Fruit fly (Drosophila melanogaster) whole organism, embryonic: ENCODE results near the gene RpL14.

Source experiments
- CG10209 ChIP-seq: fragments of 200-800 bp; sonication (Bioruptor generic); optimal IDR thresholded peaks from 3 replicates; lab custom pipeline; 2017; ENCODE audit warnings: missing biosample characterization, mild to moderate bottlenecking, missing genetic modification characterization, missing genetic modification reagents
- CG1024 ChIP-seq: fragments of 200-800 bp; sonication (Bioruptor generic); IDR thresholded peaks from 2 replicates; pipeline ENCODE4 v1.3.6; 2022; ENCODE audit warnings: missing biosample characterization, missing genetic modification characterization
- CG11247 ChIP-seq: fragments of 200-800 bp; sonication (Bioruptor generic); IDR thresholded peaks from 2 replicates; pipeline ENCODE4 v1.3.6; 2022; ENCODE audit warnings: missing biosample characterization, missing genetic modification characterization
- CG13296 ChIP-seq: fragments of 200-800 bp; sonication (Bioruptor generic); optimal IDR thresholded peaks from 3 replicates; lab custom pipeline; 2018; ENCODE audit warnings: missing biosample characterization, mild to moderate bottlenecking, missing genetic modification characterization
- CG13775 ChIP-seq: fragments of 200-800 bp; sonication (Bioruptor generic); optimal IDR thresholded peaks from 3 replicates; lab custom pipeline; 2017; ENCODE audit warnings: missing biosample characterization, mild to moderate bottlenecking, missing genetic modification characterization
- CG14441 ChIP-seq: fragments of 200-800 bp; sonication (Bioruptor generic); IDR thresholded peaks from 2 replicates; pipeline ENCODE4 v1.3.6; 2022; ENCODE audit warnings: missing biosample characterization, missing genetic modification characterization
- CG14860 ChIP-seq: fragments of 200-800 bp; sonication (Bioruptor generic); IDR thresholded peaks from 3 replicates; pipeline ENCODE4 v1.3.6; 2022; ENCODE audit warnings: missing biosample characterization, missing genetic modification characterization; ENCODE audit not compliant: partially characterized antibody
- CG15514 ChIP-seq: fragments of 200-800 bp; sonication (Bioruptor generic); optimal IDR thresholded peaks from 3 replicates; lab custom pipeline; 2017; ENCODE audit warnings: missing biosample characterization, missing genetic modification characterization, mild to moderate bottlenecking, moderate library complexity, missing genetic modification reagents
- CG15601 ChIP-seq: fragments of 200-800 bp; sonication (Bioruptor generic); optimal IDR thresholded peaks from 3 replicates; lab custom pipeline; 2019; ENCODE audit warnings: missing biosample characterization, mild to moderate bottlenecking, missing genetic modification characterization, moderate library complexity
- CG15696 ChIP-seq: fragments of 200-800 bp; sonication (Bioruptor generic); optimal IDR thresholded peaks from 2 replicates; lab custom pipeline; 2019; ENCODE audit warnings: missing biosample characterization, mild to moderate bottlenecking, missing genetic modification characterization, moderate library complexity
- CG1792 ChIP-seq: fragments of 200-800 bp; sonication (Bioruptor generic); optimal IDR thresholded peaks from 2 replicates; lab custom pipeline; 2016; ENCODE audit warnings: missing biosample characterization, missing genetic modification characterization
- CG2116 ChIP-seq: fragments of 200-800 bp; sonication (Bioruptor generic); optimal IDR thresholded peaks from 3 replicates; lab custom pipeline; 2018; ENCODE audit warnings: missing biosample characterization, mild to moderate bottlenecking, missing genetic modification characterization
- CG2199 ChIP-seq: fragments of 200-800 bp; sonication (Bioruptor generic); IDR thresholded peaks from 3 replicates; pipeline ENCODE4 v1.3.6; 2022; ENCODE audit warnings: missing biosample characterization, missing genetic modification characterization
- CG2889 ChIP-seq: fragments of 200-800 bp; sonication (Bioruptor generic); IDR thresholded peaks from 3 replicates; pipeline ENCODE4 v1.3.6; 2022; ENCODE audit warnings: missing biosample characterization, missing genetic modification characterization
- CG31388 ChIP-seq: fragments of 200-800 bp; sonication (Bioruptor generic); optimal IDR thresholded peaks from 2 replicates; lab custom pipeline; 2016; ENCODE audit warnings: missing biosample characterization, missing genetic modification characterization
- CG31441 ChIP-seq: fragments of 200-800 bp; sonication (Bioruptor generic); IDR thresholded peaks from 2 replicates; pipeline ENCODE4 v1.3.6; 2022; ENCODE audit warnings: missing biosample characterization, missing genetic modification characterization
- CG3838 ChIP-seq: fragments of 200-800 bp; sonication (Bioruptor generic); optimal IDR thresholded peaks from 3 replicates; lab custom pipeline; 2016; ENCODE audit warnings: missing biosample characterization, missing genetic modification characterization
- CG3847 ChIP-seq: fragments of 200-800 bp; sonication (Bioruptor generic); IDR thresholded peaks from 2 replicates; pipeline ENCODE4 v1.3.6; 2022; ENCODE audit warnings: missing biosample characterization, missing genetic modification characterization
- CG6175 ChIP-seq: fragments of 200-800 bp; sonication (Bioruptor generic); IDR thresholded peaks from 3 replicates; pipeline ENCODE4 v1.3.6; 2022; ENCODE audit warnings: missing biosample characterization, missing genetic modification characterization
- CG6654 ChIP-seq: fragments of 200-800 bp; sonication (Bioruptor generic); optimal IDR thresholded peaks from 2 replicates; lab custom pipeline; 2017; ENCODE audit warnings: missing biosample characterization, mild to moderate bottlenecking, missing genetic modification characterization
- CG7987 ChIP-seq: fragments of 200-800 bp; sonication (Bioruptor generic); optimal IDR thresholded peaks from 2 replicates; lab custom pipeline; 2018; ENCODE audit warnings: missing biosample characterization, mild to moderate bottlenecking, missing genetic modification characterization, moderate library complexity
- Dip2 ChIP-seq: fragments of 200-800 bp; sonication (Bioruptor generic); IDR thresholded peaks from 2 replicates; pipeline ENCODE4 v1.3.6; 2022; ENCODE audit warnings: missing biosample characterization, missing genetic modification characterization
- E2f2 ChIP-seq: fragments of 200-800 bp; sonication (Bioruptor generic); IDR thresholded peaks from 2 replicates; pipeline ENCODE4 v1.3.6; 2022; ENCODE audit warnings: missing biosample characterization, missing genetic modification characterization
- Elba2 ChIP-seq: fragments of 200-800 bp; sonication (Bioruptor generic); optimal IDR thresholded peaks from 3 replicates; lab custom pipeline; 2016; ENCODE audit warnings: missing biosample characterization, missing genetic modification characterization
- HLH4C ChIP-seq: fragments of 200-800 bp; sonication (Bioruptor generic); IDR thresholded peaks from 3 replicates; pipeline ENCODE4 v1.3.6; 2022; ENCODE audit warnings: missing biosample characterization, missing genetic modification characterization; ENCODE audit not compliant: partially characterized antibody
- Jarid2 ChIP-seq: fragments of 200-800 bp; sonication (Bioruptor generic); optimal IDR thresholded peaks from 3 replicates; lab custom pipeline; 2017; ENCODE audit warnings: mild to moderate bottlenecking, missing biosample characterization, missing genetic modification reagents, missing genetic modification characterization
- Side ChIP-seq: fragments of 200-800 bp; sonication (Bioruptor generic); optimal IDR thresholded peaks from 2 replicates; lab custom pipeline; 2016; ENCODE audit warnings: missing biosample characterization, missing genetic modification characterization
- Ssrp ChIP-seq: fragments of 200-800 bp; sonication (Bioruptor generic); optimal IDR thresholded peaks from 2 replicates; lab custom pipeline; 2018; ENCODE audit warnings: missing biosample characterization, mild to moderate bottlenecking, missing genetic modification characterization, moderate library complexity
- Xbp1 ChIP-seq: fragments of 200-800 bp; sonication (Bioruptor generic); optimal IDR thresholded peaks from 3 replicates; lab custom pipeline; 2016; ENCODE audit warnings: missing biosample characterization, mild to moderate bottlenecking, missing genetic modification characterization
- abd-A ChIP-seq: fragments of 200-800 bp; sonication (Bioruptor generic); optimal IDR thresholded peaks from 3 replicates; lab custom pipeline; 2019; ENCODE audit warnings: missing biosample characterization, mild to moderate bottlenecking, missing genetic modification characterization, moderate library complexity
- chn ChIP-seq: fragments of 200-800 bp; sonication (Bioruptor generic); optimal IDR thresholded peaks from 2 replicates; lab custom pipeline; 2016; ENCODE audit warnings: missing biosample characterization, missing genetic modification characterization
- croc ChIP-seq: fragments of 200-800 bp; sonication (Bioruptor generic); conservative IDR thresholded peaks from 3 replicates; pipeline ENCODE4 v1.3.6; 2022; ENCODE audit warnings: missing biosample characterization, missing genetic modification characterization
- crol ChIP-seq: fragments of 200-800 bp; sonication (Bioruptor generic); IDR thresholded peaks from 2 replicates; pipeline ENCODE4 v1.3.6; 2022; ENCODE audit warnings: missing biosample characterization, missing genetic modification characterization
- dpn ChIP-seq, 2 experiments: fragments of 200-800 bp; sonication (Bioruptor generic); optimal IDR thresholded peaks; 3 replicates each; lab custom pipeline; 2016; ENCODE audit warnings: missing biosample characterization in 2 of 2, missing genetic modification characterization in 2 of 2
- dysf ChIP-seq: fragments of 200-800 bp; sonication (Bioruptor generic); IDR thresholded peaks from 3 replicates; pipeline ENCODE4 v1.3.6; 2022; ENCODE audit warnings: missing biosample characterization, missing genetic modification characterization
- grn ChIP-seq: fragments of 200-800 bp; sonication (Bioruptor generic); optimal IDR thresholded peaks from 3 replicates; lab custom pipeline; 2017; ENCODE audit warnings: missing biosample characterization, missing genetic modification characterization
- her ChIP-seq: fragments of 200-800 bp; sonication (Bioruptor generic); optimal IDR thresholded peaks from 2 replicates; lab custom pipeline; 2016; ENCODE audit warnings: missing biosample characterization, missing genetic modification characterization
- inv ChIP-seq: fragments of 200-800 bp; sonication (Bioruptor generic); IDR thresholded peaks from 2 replicates; pipeline ENCODE4 v1.3.6; 2022; ENCODE audit warnings: missing biosample characterization, missing genetic modification characterization; ENCODE audit not compliant: partially characterized antibody
- jigr1 ChIP-seq: fragments of 200-800 bp; sonication (Bioruptor generic); IDR thresholded peaks from 3 replicates; pipeline ENCODE4 v1.3.6; 2022; ENCODE audit warnings: missing biosample characterization, missing genetic modification characterization
- nmo ChIP-seq: fragments of 200-800 bp; sonication (Bioruptor generic); optimal IDR thresholded peaks from 2 replicates; lab custom pipeline; 2018; ENCODE audit warnings: missing biosample characterization, mild to moderate bottlenecking, missing genetic modification characterization, moderate library complexity
- nom ChIP-seq: fragments of 200-800 bp; sonication (Bioruptor generic); optimal IDR thresholded peaks from 2 replicates; lab custom pipeline; 2017; ENCODE audit warnings: missing biosample characterization, missing genetic modification characterization, mild to moderate bottlenecking, moderate library complexity, missing genetic modification reagents
- oc ChIP-seq: fragments of 200-800 bp; sonication (Bioruptor generic); optimal IDR thresholded peaks from 2 replicates; lab custom pipeline; 2018; ENCODE audit warnings: missing biosample characterization, mild to moderate bottlenecking, missing genetic modification characterization, moderate library complexity
- odd ChIP-seq: fragments of 200-800 bp; sonication (Bioruptor generic); optimal IDR thresholded peaks from 2 replicates; lab custom pipeline; 2017; ENCODE audit warnings: missing biosample characterization, mild to moderate bottlenecking, missing genetic modification characterization
- psq ChIP-seq: fragments of 200-800 bp; sonication (Bioruptor generic); optimal IDR thresholded peaks from 2 replicates; lab custom pipeline; 2017; ENCODE audit warnings: missing biosample characterization, missing genetic modification characterization
- pzg ChIP-seq: fragments of 200-800 bp; sonication (Bioruptor generic); optimal IDR thresholded peaks from 3 replicates; lab custom pipeline; 2018; ENCODE audit warnings: missing biosample characterization, mild to moderate bottlenecking, missing genetic modification characterization, moderate library complexity
- run ChIP-seq: fragments of 200-800 bp; sonication (Bioruptor generic); optimal IDR thresholded peaks from 3 replicates; lab custom pipeline; 2018; ENCODE audit warnings: missing biosample characterization, mild to moderate bottlenecking, missing genetic modification characterization
- slbo ChIP-seq: fragments of 200-800 bp; sonication (Bioruptor generic); IDR thresholded peaks from 2 replicates; pipeline ENCODE4 v1.3.6; 2022; ENCODE audit warnings: missing biosample characterization, missing genetic modification characterization
- sqz ChIP-seq: fragments of 200-800 bp; sonication (Bioruptor generic); optimal IDR thresholded peaks from 3 replicates; lab custom pipeline; 2018; ENCODE audit warnings: missing biosample characterization, mild to moderate bottlenecking, missing genetic modification characterization
- stwl ChIP-seq: fragments of 200-800 bp; sonication (Bioruptor generic); optimal IDR thresholded peaks from 3 replicates; lab custom pipeline; 2018; ENCODE audit warnings: missing biosample characterization, mild to moderate bottlenecking, missing genetic modification characterization, moderate library complexity
- tll ChIP-seq, 2 experiments: fragments of 200-800 bp in 1 of 2; fragments of >200 bp in 1 of 2; sonication (Bioruptor generic) in 1 of 2; optimal IDR thresholded peaks; 2 replicates each; lab custom pipeline; 2017 to 2019; ENCODE audit warnings: missing biosample characterization in 2 of 2, missing genetic modification characterization in 2 of 2, mild to moderate bottlenecking in 1 of 2, moderate library complexity in 1 of 2

RpL14 gene

dm6 chr3L:8623702-8624421 lies 23.1 kb downstream of the RpL14 start, which contains the start of the genes GAPsec and Zasp66 (continued):
- TF ChIP-seq dysf (GFP tag; lab: Robert Waterston, UW) (no peak), CG31441 (no peak), odd (GFP tag; lab: Kevin White, UChicago) (no peak), tll (GFP tag; optimal IDR thresholded peaks at IDR 0.05; lab: Kevin White, UChicago) (no peak), CG1024 (GFP tag; lab: Robert Waterston, UW) (no peak), run (tag; lab: Kevin White, UChicago) (no peak), grn (no peak), CG2889 (GFP tag; lab: Robert Waterston, UW) (no peak), crol (GFP tag; lab: Robert Waterston, UW) (no peak), nmo (no peak), Side (GFP tag; lab: Kevin White, UChicago) (no peak), CG14441 (GFP tag; lab: Robert Waterston, UW) (no peak), CG31388 (no peak), E2f2 (peak; percentile 92), her (GFP tag; lab: Kevin White, UChicago) (no peak), psq (GFP tag; lab: Kevin White, UChicago) (no peak), Jarid2 (GFP tag; lab: Kevin White, UChicago) (no peak), CG13775 (GFP tag; lab: Kevin White, UChicago) (no peak), chn (GFP tag; lab: Kevin White, UChicago) (no peak), HLH4C (GFP tag; lab: Robert Waterston, UW) (peak; percentile 43; the same call in 1 of the 3 replicates), CG14860 (GFP tag; lab: Robert Waterston, UW) (no peak), stwl (tag; lab: Kevin White, UChicago) (peak; percentile 55), pzg (GFP tag; lab: Kevin White, UChicago) (peak; percentile 42), slbo (GFP tag; lab: Robert Waterston, UW) (no peak), abd-A (tag; lab: Kevin White, UChicago) (no peak), nom (no peak), CG11247 (GFP tag; lab: Robert Waterston, UW) (no peak), CG6654 (GFP tag; lab: Kevin White, UChicago) (no peak), croc (no peak), jigr1 (no peak), CG3838 (GFP tag; lab: Kevin White, UChicago) (peak; percentile 83), CG10209 (GFP tag; lab: Kevin White, UChicago) (no peak), sqz (no peak), CG15514 (no peak), CG7987 (GFP tag; lab: Kevin White, UChicago) (no peak), CG15696 (tag; lab: Kevin White, UChicago) (no peak), oc (no peak), inv (GFP tag; lab: Robert Waterston, UW) (0 out of 2 replicates have a peak, but pooled peaks have one; percentile 9), Dip2 (GFP tag; lab: Robert Waterston, UW) (no peak), CG2199 (GFP tag; lab: Robert Waterston, UW) (no peak), CG15601 (tag; lab: Kevin White, UChicago) (no peak), CG13296 (GFP tag; lab: Kevin White, UChicago) (no peak), CG3847 (GFP tag; lab: Robert Waterston, UW) (no peak), CG1792 (GFP tag; lab: Kevin White, UChicago) (no peak), CG2116 (GFP tag; lab: Kevin White, UChicago) (peak; percentile 85), CG6175 (no peak), Elba2 (GFP tag; lab: Kevin White, UChicago) (no peak), Ssrp (tag; lab: Kevin White, UChicago) (no peak), dpn (GFP tag; optimal IDR thresholded peaks at IDR 0.05; lab: Kevin White, UChicago) (no peak), Xbp1 (GFP tag; lab: Kevin White, UChicago) (no peak)
